Worm (Caenorhabditis elegans): Measurements from ENCODE around the gene algn-14.
A peak's percentile ranks its signal among the peaks of the same experiment; 100 is the strongest.
"Not testable (repeated sequence)": the region's sequence is repeated elsewhere in the genome, so short reads cannot be mapped to it uniquely, and the experiment has no call there.

algn-14 gene

DNA sequence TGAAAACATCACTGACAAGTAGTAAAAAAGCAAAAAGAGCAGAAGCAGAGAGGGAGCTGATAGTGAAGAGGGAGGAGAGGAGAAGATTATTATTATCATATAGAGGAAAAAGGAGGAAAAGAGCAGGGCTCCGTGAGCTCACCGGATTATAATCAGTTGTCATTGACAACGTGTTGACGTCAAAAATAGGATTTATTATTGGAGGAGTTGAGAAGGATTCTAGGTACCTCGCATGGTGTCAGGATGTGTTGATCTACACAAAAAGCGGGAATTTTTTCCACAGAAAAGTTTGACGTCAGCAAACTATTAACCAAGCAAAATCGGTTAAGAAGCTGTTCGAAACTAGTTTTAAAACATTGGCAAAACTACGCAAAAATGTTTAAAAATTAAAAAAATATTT lies 29.1 kb downstream of the algn-14 start:
- TF ChIP-seq gei-17 (GFP tag; optimal IDR thresholded peaks at IDR 0.05), result no peak
- no peak for TF ChIP-seq ets-4 (GFP tag; optimal IDR thresholded peaks at IDR 0.05)
- no peak for TF ChIP-seq B0019.2 (GFP tag; conservative IDR thresholded peaks at IDR 0.05)
- no peak for TF ChIP-seq F37B4.10 (GFP tag; IDR thresholded peaks at IDR 0.05)
- TF ChIP-seq T07F8.4 (tag; optimal IDR thresholded peaks at IDR 0.05), result no peak
- no peak for TF ChIP-seq Y67H2A.10 (GFP tag; conservative IDR thresholded peaks at IDR 0.05)
- no peak for TF ChIP-seq madf-3 (GFP tag; IDR thresholded peaks at IDR 0.05)
- no peak for TF ChIP-seq attf-3 (GFP tag; conservative IDR thresholded peaks at IDR 0.05)
- no peak for TF ChIP-seq tbp1 (GFP tag; optimal IDR thresholded peaks at IDR 0.05)
- no peak for TF ChIP-seq sptf-2 (GFP tag; optimal IDR thresholded peaks at IDR 0.05)
- TF ChIP-seq F55B11.4 (tag; optimal IDR thresholded peaks at IDR 0.05; ENCODE audit: borderline replicate concordance, insufficient read depth), result no peak
- no peak for TF ChIP-seq hsf-1 (GFP tag; IDR thresholded peaks at IDR 0.05)
- no peak for TF ChIP-seq ceh-40 (GFP tag; IDR thresholded peaks at IDR 0.05)
- TF ChIP-seq T26A5.8 (tag; optimal IDR thresholded peaks at IDR 0.05), result no peak
- TF ChIP-seq Y95B8A.8 (GFP tag; IDR thresholded peaks at IDR 0.05), result no peak
- TF ChIP-seq mel-28 (tag; optimal IDR thresholded peaks at IDR 0.05; ENCODE audit: borderline replicate concordance), result no peak
- TF ChIP-seq hlh-12 (tag; optimal IDR thresholded peaks at IDR 0.05), result no peak

DNA sequence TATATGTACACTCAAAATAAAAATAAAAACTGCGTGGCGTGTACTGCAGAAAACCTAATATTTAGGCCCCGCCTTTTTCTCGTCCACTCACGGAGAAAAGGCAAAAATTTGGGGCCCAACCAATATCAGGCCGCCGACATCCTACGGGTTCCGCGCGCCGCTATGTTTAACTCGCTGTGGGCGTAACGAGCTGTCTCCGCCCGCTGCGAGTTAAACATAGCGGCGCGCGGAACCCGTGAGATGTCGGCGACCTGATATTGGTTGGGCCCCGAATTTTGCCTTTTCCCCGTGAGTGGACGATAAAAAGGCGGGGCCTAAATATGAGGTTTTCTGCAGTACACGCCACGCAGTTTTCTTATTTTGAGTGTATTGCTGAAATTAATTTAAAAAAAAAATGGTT lies 32.0 kb downstream of the algn-14 start:
- TF ChIP-seq snpc-4 (GFP tag; optimal IDR thresholded peaks at IDR 0.05), result not testable (repeated sequence)
- TF ChIP-seq snpc-4 (tag; optimal IDR thresholded peaks at IDR 0.05) (peak in 2 of 4 experiments; percentile 71 to 86), madf-3 (GFP tag; IDR thresholded peaks at IDR 0.05) (0 out of 2 replicates have a peak, but pooled peaks have one; percentile 16), hmg-1.2 (GFP tag; IDR thresholded peaks at IDR 0.05) (0 out of 2 replicates have a peak, but pooled peaks have one; percentile 12)

DNA sequence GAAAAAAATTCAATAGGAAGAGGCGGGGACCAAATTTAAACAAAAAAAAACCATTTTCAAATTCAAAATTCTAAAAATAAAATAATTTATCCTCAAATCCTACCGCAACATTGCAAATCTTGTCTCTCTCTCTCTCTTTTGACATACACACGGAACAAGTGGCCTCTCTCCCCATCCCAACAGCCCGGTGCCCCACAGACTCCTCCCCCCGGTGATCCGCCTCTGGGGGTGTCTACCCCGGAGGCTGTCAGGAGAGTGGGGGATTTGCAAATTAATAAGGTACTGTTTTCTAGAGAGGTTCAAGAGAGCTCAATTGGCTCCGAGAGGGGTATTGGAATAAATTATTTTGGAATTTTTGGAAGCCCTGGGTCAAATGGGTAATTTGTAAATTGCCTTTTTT lies 35.5 kb downstream of the algn-14 start:
- TF ChIP-seq lin-26 (GFP tag; IDR thresholded peaks at IDR 0.05) (no peak), ccch-3 (GFP tag; optimal IDR thresholded peaks at IDR 0.05) (no peak), bed-1 (GFP tag; IDR thresholded peaks at IDR 0.05) (no peak), T07F8.4 (tag; optimal IDR thresholded peaks at IDR 0.05) (no peak), ZK185.1 (tag; optimal IDR thresholded peaks at IDR 0.05; ENCODE audit: poor library complexity, severe bottlenecking) (no peak), egl-18 (GFP tag; IDR thresholded peaks at IDR 0.05) (no peak), atf-7 (tag; optimal IDR thresholded peaks at IDR 0.05) (no peak), ceh-40 (GFP tag; IDR thresholded peaks at IDR 0.05) (no peak), mxl-1 (tag; optimal IDR thresholded peaks at IDR 0.05) (no peak), sptf-2 (GFP tag; optimal IDR thresholded peaks at IDR 0.05) (no peak), hrde-1 (tag; optimal IDR thresholded peaks at IDR 0.05; ENCODE audit: borderline replicate concordance) (no peak), sdz-38 (tag; optimal IDR thresholded peaks at IDR 0.05) (no peak), hsf-1 (GFP tag; IDR thresholded peaks at IDR 0.05) (no peak), ceh-91 (GFP tag; IDR thresholded peaks at IDR 0.05) (no peak), madf-8 (GFP tag; conservative IDR thresholded peaks at IDR 0.05) (no peak), snpc-1.1 (tag; optimal IDR thresholded peaks at IDR 0.05; ENCODE audit: insufficient read depth) (no peak), snpc-3.4 (tag; optimal IDR thresholded peaks at IDR 0.05) (no peak), sea-2 (GFP tag; IDR thresholded peaks at IDR 0.05) (no peak)

DNA sequence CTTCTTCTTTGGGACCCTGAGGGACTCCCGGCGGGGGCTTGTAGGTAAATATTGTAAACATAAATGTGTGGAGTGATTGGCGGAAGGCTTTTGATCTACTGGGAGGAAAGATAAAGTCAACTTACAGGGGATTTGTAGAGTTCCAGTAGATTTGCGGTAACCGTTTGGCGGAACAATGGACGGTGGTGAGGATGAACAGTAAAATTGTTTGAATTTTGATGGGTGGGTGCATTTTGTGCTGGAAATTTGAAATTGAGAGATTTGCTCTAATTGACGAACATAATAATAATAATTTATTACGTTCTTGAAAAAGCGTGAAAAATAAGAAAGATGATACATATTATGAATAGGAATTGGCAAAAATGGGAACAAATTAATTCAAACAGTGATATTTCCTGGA lies 36.6 kb downstream of the algn-14 start, which contains the start of gene vab-2:
TSS of gene vab-2 (minus strand) at position 238 of the 400 bp plus-strand sequence.
- TF ChIP-seq cebp-1 (GFP tag; IDR thresholded peaks at IDR 0.05), result no peak
- no peak for TF ChIP-seq cebp-1 (tag; optimal IDR thresholded peaks at IDR 0.05)
- no peak for TF ChIP-seq let-607 (tag; optimal IDR thresholded peaks at IDR 0.05)
- TF ChIP-seq dox-1 (GFP tag; IDR thresholded peaks at IDR 0.05), result no peak
- TF ChIP-seq aptf-3 (GFP tag; IDR thresholded peaks at IDR 0.05), result no peak
- no peak for TF ChIP-seq D2030.7 (GFP tag; IDR thresholded peaks at IDR 0.05)
- TF ChIP-seq fkh-3 (tag; optimal IDR thresholded peaks at IDR 0.05), result no peak
- TF ChIP-seq ztf-18 (tag; optimal IDR thresholded peaks at IDR 0.05), result no peak
- no peak for TF ChIP-seq zim-3 (tag; optimal IDR thresholded peaks at IDR 0.05)
- no peak for TF ChIP-seq mes-4 (tag; optimal IDR thresholded peaks at IDR 0.05)
- TF ChIP-seq madf-8 (GFP tag; conservative IDR thresholded peaks at IDR 0.05), result no peak
- no peak for TF ChIP-seq die-1 (tag; optimal IDR thresholded peaks at IDR 0.05)
- no peak for TF ChIP-seq pha-4 (tag; optimal IDR thresholded peaks at IDR 0.05)
